Worm (Caenorhabditis elegans) whole organism, L4/young adult: Measurements from ENCODE around the gene F14B8.6.

Source experiments
- W03F9.2 ChIP-seq: fragments of 150-350 bp; optimal IDR thresholded peaks from 2 replicates; lab custom pipeline; 2014; ENCODE audit warnings: missing biosample characterization, missing genetic modification characterization
- dao-5 ChIP-seq: sonication (generic microtip); optimal IDR thresholded peaks from 2 replicates; lab custom pipeline; 2016; ENCODE audit warnings: missing genotype, missing genetic modification characterization, moderate library complexity, missing compliant biosample characterization
- him-1 ChIP-seq: sonication (generic microtip); optimal IDR thresholded peaks from 2 replicates; lab custom pipeline; 2016; ENCODE audit warnings: missing genotype, missing genetic modification reagents, missing genetic modification characterization, missing compliant biosample characterization

F14B8.6 gene

ce11 chrX:6932134-6932533 lies at the start of gene F14B8.6:
Gene F14B8.6 (minus strand): TSS chrX:6932425.
- TF ChIP-seq him-1 (tag; lab: Kevin White, UChicago): no peak

- no peak for TF ChIP-seq him-1 (tag; lab: Kevin White, UChicago)
- no peak for TF ChIP-seq dao-5 (tag; lab: Kevin White, UChicago)
- no peak for TF ChIP-seq W03F9.2 (tag; lab: Kevin White, UChicago)
These were observed 39.1 kb upstream of the F14B8.6 start for ce11 chrX:6971301-6971700.

DNA sequence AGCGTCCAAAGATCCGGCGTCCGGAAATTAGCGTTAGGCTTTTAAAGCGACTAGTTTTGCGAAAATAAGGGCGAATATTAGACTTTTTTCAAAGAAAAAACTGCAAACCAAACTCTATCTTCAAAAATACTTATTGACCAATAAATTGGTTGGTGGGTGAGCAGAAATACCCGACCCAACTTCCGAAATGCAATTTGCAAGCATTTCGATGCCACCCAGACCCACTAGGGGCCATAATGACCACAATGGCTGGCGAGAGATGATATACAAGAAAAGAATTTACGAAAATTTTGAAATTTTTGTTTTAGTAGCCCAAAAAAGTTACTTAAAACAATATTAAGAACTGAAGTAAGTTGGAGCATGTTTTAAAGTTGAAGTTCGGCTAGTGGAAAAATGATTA lies 37.9 kb upstream of the F14B8.6 start:
- TF ChIP-seq dao-5 (tag; lab: Kevin White, UChicago) (no peak), W03F9.2 (tag; lab: Kevin White, UChicago) (no peak), him-1 (tag; lab: Kevin White, UChicago) (no peak)

ce11 chrX:6968553-6968952 lies 36.3 kb upstream of the F14B8.6 start:
- TF ChIP-seq him-1 (tag; lab: Kevin White, UChicago): no peak
- TF ChIP-seq dao-5 (tag; lab: Kevin White, UChicago): no peak
- no peak for TF ChIP-seq W03F9.2 (tag; lab: Kevin White, UChicago)

- TF ChIP-seq dao-5 (tag; lab: Kevin White, UChicago) (no peak), W03F9.2 (tag; lab: Kevin White, UChicago) (no peak), him-1 (tag; lab: Kevin White, UChicago) (no peak)
These were observed 34.8 kb upstream of the F14B8.6 start, which contains the start of gene F01E11.3 for ce11 chrX:6967057-6967456. Gene F01E11.3 (plus strand): TSS chrX:6967357.

DNA sequence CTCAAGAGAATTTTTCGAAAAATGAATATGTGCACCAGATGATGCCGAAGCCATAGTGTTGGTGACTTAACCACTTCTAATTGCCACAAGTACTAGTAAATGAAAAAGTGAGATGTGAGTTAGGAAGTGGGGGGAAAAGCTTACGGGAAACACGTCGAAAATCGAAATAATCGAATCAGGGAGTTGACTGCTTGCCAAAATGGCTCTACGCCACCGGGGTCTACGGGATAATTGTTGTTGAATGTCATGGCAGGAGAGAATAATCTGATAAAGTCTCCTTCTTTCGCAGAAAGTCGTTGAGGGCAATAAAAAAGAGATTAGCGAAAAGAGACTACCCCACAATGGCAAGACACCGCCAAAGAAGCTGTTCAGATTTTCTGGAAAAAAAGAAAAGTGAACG lies 31.6 kb upstream of the F14B8.6 start:
- TF ChIP-seq dao-5 (tag; lab: Kevin White, UChicago) (no peak), him-1 (tag; lab: Kevin White, UChicago) (no peak), W03F9.2 (tag; lab: Kevin White, UChicago) (no peak)

ce11 chrX:6962347-6962746 lies 30.1 kb upstream of the F14B8.6 start:
- no peak for TF ChIP-seq W03F9.2 (tag; lab: Kevin White, UChicago)
- TF ChIP-seq him-1 (tag; lab: Kevin White, UChicago): no peak
- TF ChIP-seq dao-5 (tag; lab: Kevin White, UChicago): no peak

DNA sequence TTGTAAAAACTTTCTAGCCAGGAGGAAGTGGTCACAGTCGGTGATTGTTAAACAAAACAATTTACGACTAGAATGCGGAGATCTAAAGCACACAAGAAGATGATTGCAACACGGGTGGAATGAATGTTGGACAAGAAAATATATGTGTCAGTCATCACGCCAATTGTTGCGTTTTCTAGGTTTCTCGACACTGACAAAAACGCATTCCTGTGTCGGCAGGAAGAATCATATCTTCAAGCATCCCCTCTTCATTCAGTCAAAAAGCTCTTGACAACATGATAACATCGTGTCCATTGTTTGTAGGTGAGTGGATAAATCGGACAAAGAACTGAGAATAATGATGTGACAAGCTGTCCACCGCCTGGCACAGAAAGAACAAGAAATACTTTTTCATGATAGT lies 27.3 kb upstream of the F14B8.6 start:
- TF ChIP-seq dao-5 (tag; lab: Kevin White, UChicago) (no peak), him-1 (tag; lab: Kevin White, UChicago) (no peak), W03F9.2 (tag; lab: Kevin White, UChicago) (no peak)

- TF ChIP-seq dao-5 (tag; lab: Kevin White, UChicago): no peak
- no peak for TF ChIP-seq W03F9.2 (tag; lab: Kevin White, UChicago)
- no peak for TF ChIP-seq him-1 (tag; lab: Kevin White, UChicago)
These were observed 26.7 kb upstream of the F14B8.6 start for ce11 chrX:6958914-6959313.

- TF ChIP-seq him-1 (tag; lab: Kevin White, UChicago) (no peak), dao-5 (tag; lab: Kevin White, UChicago) (no peak), W03F9.2 (tag; lab: Kevin White, UChicago) (no peak)
These were observed 24.1 kb upstream of the F14B8.6 start, which contains the start of gene inx-1 for ce11 chrX:6956299-6956698. Gene inx-1 (minus strand): TSS chrX:6956399.

ce11 chrX:6953339-6953738 lies 21.1 kb upstream of the F14B8.6 start:
- TF ChIP-seq W03F9.2 (tag; lab: Kevin White, UChicago) (no peak), him-1 (tag; lab: Kevin White, UChicago) (no peak), dao-5 (tag; lab: Kevin White, UChicago) (no peak)

- TF ChIP-seq him-1 (tag; lab: Kevin White, UChicago): no peak
- no peak for TF ChIP-seq W03F9.2 (tag; lab: Kevin White, UChicago)
- no peak for TF ChIP-seq dao-5 (tag; lab: Kevin White, UChicago)
These were observed 14.6 kb upstream of the F14B8.6 start for ce11 chrX:6946789-6947188.

DNA sequence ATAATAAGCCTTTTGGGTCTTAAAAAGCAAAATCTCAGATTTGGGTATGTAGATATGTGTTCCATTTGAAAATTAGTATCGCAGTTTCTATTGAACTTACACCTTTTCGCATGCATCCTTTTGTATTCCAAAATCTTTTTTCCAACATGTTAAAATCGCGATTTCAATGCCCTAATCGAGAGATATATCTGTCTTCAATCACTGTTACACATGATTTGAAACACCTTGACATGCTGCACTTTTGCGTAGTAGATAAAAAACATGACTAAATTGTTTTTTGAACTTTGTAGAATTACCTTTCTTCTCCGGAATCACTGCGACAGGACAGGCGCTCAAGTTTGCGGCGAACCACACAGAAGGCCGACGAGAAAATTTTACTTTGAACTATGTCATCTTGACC lies 9.5 kb upstream of the F14B8.6 start:
- TF ChIP-seq him-1 (tag; lab: Kevin White, UChicago): no peak
- TF ChIP-seq dao-5 (tag; lab: Kevin White, UChicago): no peak
- no peak for TF ChIP-seq W03F9.2 (tag; lab: Kevin White, UChicago)

ce11 chrX:6940775-6941174 lies 8.6 kb upstream of the F14B8.6 start:
- no peak for TF ChIP-seq dao-5 (tag; lab: Kevin White, UChicago)
- no peak for TF ChIP-seq him-1 (tag; lab: Kevin White, UChicago)
- TF ChIP-seq W03F9.2 (tag; lab: Kevin White, UChicago): no peak

DNA sequence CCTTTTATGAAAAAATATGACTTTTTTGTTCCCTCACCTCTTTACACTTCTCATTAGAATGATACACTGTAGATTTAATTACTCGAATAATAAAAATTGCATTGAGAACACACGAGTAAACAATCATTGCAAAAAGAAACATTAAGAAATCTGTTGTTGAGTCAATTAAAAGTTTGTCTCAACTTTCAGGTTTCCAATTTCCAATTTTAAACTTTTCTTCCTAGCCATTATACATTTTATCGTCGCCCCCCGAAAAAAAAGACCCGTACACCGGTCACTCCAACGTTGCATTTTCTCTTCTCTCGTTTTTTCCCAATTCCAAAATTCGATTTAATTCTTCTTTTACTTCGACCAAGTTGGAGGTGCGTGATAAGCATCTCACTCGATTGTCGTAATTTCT lies 7.7 kb upstream of the F14B8.6 start, which contains the start of gene C16E9.1:
Gene C16E9.1 (plus strand): TSS at position 301 of the 400 bp plus-strand sequence.
- TF ChIP-seq him-1 (tag; lab: Kevin White, UChicago) (no peak), W03F9.2 (tag; lab: Kevin White, UChicago) (no peak), dao-5 (tag; lab: Kevin White, UChicago) (no peak)
